Worm (Caenorhabditis elegans) whole organism, midembryonic: ENCODE results near the gene txt-10.

Source experiments
- T22C8.4 ChIP-seq: fragments of 200-800 bp; sonication (Bioruptor generic); IDR thresholded peaks from 2 replicates; pipeline ENCODE4 v1.3.6; 2022; ENCODE audit warnings: missing genetic modification characterization, missing compliant biosample characterization
- cog-1 ChIP-seq: sonication (generic microtip); optimal IDR thresholded peaks from 2 replicates; lab custom pipeline; 2016; ENCODE audit warnings: missing genetic modification characterization, missing compliant biosample characterization
- flt-1 ChIP-seq: fragments of 200-800 bp; sonication (Bioruptor generic); IDR thresholded peaks from 2 replicates; pipeline ENCODE4 v1.3.6; 2022; ENCODE audit warnings: missing genetic modification characterization, missing compliant biosample characterization
- klf-2 ChIP-seq: fragments of 200-800 bp; sonication (Bioruptor generic); conservative IDR thresholded peaks from 2 replicates; pipeline ENCODE4 v1.3.6; 2022; ENCODE audit warnings: missing genetic modification reagents, missing genetic modification characterization, missing compliant biosample characterization
- ref-1 ChIP-seq: fragments of 200-800 bp; sonication (Bioruptor generic); conservative IDR thresholded peaks from 2 replicates; pipeline ENCODE4 v1.3.6; 2022; ENCODE audit warnings: missing genetic modification reagents, missing genetic modification characterization, missing compliant biosample characterization
- tab-1 ChIP-seq: fragments of 200-800 bp; sonication (Bioruptor generic); IDR thresholded peaks from 2 replicates; pipeline ENCODE4 v1.3.6; 2022; ENCODE audit warnings: missing genetic modification characterization, missing compliant biosample characterization
- ztf-23 ChIP-seq: fragments of 200-800 bp; sonication (Bioruptor generic); IDR thresholded peaks from 2 replicates; pipeline ENCODE4 v1.3.6; 2022; ENCODE audit warnings: missing genetic modification reagents, missing genetic modification characterization, missing compliant biosample characterization
- ztf-29 ChIP-seq: fragments of 200-800 bp; sonication (Bioruptor generic); IDR thresholded peaks from 2 replicates; pipeline ENCODE4 v1.3.6; 2022; ENCODE audit warnings: missing genetic modification reagents, missing genetic modification characterization, missing compliant biosample characterization

- TF ChIP-seq cog-1 (tag; lab: Kevin White, UChicago) = no peak
- no peak for TF ChIP-seq ztf-23 (GFP tag; lab: Robert Waterston, UW)
- TF ChIP-seq ztf-29 = no peak
- no peak for TF ChIP-seq tab-1 (GFP tag; lab: Robert Waterston, UW)
- no peak for TF ChIP-seq T22C8.4 (GFP tag; lab: Robert Waterston, UW)
- TF ChIP-seq flt-1 (GFP tag; lab: Robert Waterston, UW) = no peak
- TF ChIP-seq klf-2 (GFP tag; lab: Robert Waterston, UW) = no peak
- no peak for TF ChIP-seq ref-1 (GFP tag; lab: Robert Waterston, UW)
Measured at ce11 chrV:10532725-10533124, at the start of gene txt-10.
